Fruit fly (Drosophila melanogaster) whole organism, embryonic: ENCODE results near the gene CG9673.

Experiments
- Antp ChIP-seq: fragments of 200-800 bp; sonication (Bioruptor generic); optimal IDR thresholded peaks from 3 replicates; lab custom pipeline; 2016; ENCODE audit warnings: missing biosample characterization, missing genetic modification characterization
- Sox102F ChIP-seq: fragments of 200-800 bp; sonication (Bioruptor generic); optimal IDR thresholded peaks from 2 replicates; lab custom pipeline; 2018; ENCODE audit warnings: missing biosample characterization, mild to moderate bottlenecking, missing genetic modification characterization, moderate library complexity

dm6 chrX:16669849-16670248, 33.8 kb downstream of the CG9673 start:
- no peak for TF ChIP-seq Antp
- no peak for TF ChIP-seq Sox102F (GFP tag; lab: Kevin White, UChicago)
